Fruit fly (Drosophila melanogaster): Measurements from ENCODE around the gene CG43203.

Gene CG43203

DNA sequence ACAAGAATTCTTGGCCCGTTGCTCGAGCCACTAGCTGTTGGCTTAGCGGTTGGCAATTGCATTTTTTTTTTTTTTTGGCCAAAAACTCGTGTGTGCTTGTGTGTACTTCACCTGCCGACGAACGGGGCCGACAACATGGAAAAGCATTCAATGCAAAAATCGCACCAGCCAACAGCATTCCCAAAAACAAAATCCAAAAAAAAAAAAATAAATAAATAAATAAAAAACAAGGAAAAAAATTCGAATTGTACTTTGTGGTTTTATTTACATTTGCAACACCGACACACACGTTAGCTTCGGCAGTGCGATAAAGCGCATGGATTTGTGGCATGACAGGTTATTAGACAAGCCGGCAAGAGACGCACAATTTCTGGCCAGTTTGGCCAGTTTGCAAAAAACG, 40.7 kb upstream of the CG43203 start:
- TF ChIP-seq cnc (optimal IDR thresholded peaks at IDR 0.05) (no peak), Hr96 (GFP tag; optimal IDR thresholded peaks at IDR 0.05) (no peak), Mnt (GFP tag; optimal IDR thresholded peaks at IDR 0.05) (no peak), CG1620 (GFP tag; optimal IDR thresholded peaks at IDR 0.05) (no peak), CG33017 (tag; optimal IDR thresholded peaks at IDR 0.05) (no peak), CG11617 (GFP tag; optimal IDR thresholded peaks at IDR 0.05) (no peak), CG7101 (tag; optimal IDR thresholded peaks at IDR 0.05) (no peak), CG7045 (GFP tag; optimal IDR thresholded peaks at IDR 0.05) (no peak), CG5204 (GFP tag; optimal IDR thresholded peaks at IDR 0.05) (no peak), CG12768 (GFP tag; optimal IDR thresholded peaks at IDR 0.05) (no peak), ovo (GFP tag; optimal IDR thresholded peaks at IDR 0.05) (no peak), cic (GFP tag; optimal IDR thresholded peaks at IDR 0.05) (no peak), pad (GFP tag; optimal IDR thresholded peaks at IDR 0.05) (no peak), bab1 (GFP tag; optimal IDR thresholded peaks at IDR 0.05) (no peak), tj (GFP tag; optimal IDR thresholded peaks at IDR 0.05) (no peak)

DNA sequence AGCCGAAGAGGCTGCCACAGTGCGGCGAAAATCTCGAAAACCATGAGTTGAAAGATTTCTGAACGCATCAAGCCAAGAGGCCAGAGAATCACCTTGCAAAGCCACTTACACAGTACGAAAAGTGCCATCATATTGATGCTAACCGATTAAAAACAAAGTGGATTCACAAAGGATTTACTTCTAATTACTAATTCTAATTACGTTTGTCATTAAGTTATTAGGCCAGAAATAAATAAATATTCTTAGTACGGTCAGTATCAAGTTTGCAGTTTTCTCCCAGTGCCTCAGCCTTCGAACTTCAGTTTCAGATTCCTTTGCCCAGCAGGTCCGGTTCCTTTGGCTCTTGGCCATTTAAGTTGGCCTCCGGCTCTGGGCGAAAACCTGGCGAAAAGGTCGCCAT, 39.6 kb upstream of the CG43203 start:
- TF ChIP-seq Hr96 (GFP tag; optimal IDR thresholded peaks at IDR 0.05) (no peak), tj (GFP tag; optimal IDR thresholded peaks at IDR 0.05) (no peak), toe (GFP tag; optimal IDR thresholded peaks at IDR 0.05) (no peak), CG11617 (GFP tag; optimal IDR thresholded peaks at IDR 0.05) (no peak), CG7101 (tag; optimal IDR thresholded peaks at IDR 0.05) (no peak), CG14711 (tag; optimal IDR thresholded peaks at IDR 0.05) (no peak), CG12768 (GFP tag; optimal IDR thresholded peaks at IDR 0.05) (no peak), CG5204 (GFP tag; optimal IDR thresholded peaks at IDR 0.05) (no peak), CG33017 (tag; optimal IDR thresholded peaks at IDR 0.05) (no peak), ovo (GFP tag; optimal IDR thresholded peaks at IDR 0.05) (no peak), Clk (GFP tag; optimal IDR thresholded peaks at IDR 0.05) (no peak), cnc (optimal IDR thresholded peaks at IDR 0.05) (no peak), kay (GFP tag; ENCODE audit: borderline replicate concordance) (no peak), Crg-1 (GFP tag; optimal IDR thresholded peaks at IDR 0.05) (no peak), CG7045 (GFP tag; optimal IDR thresholded peaks at IDR 0.05) (no peak), CG1620 (GFP tag; optimal IDR thresholded peaks at IDR 0.05) (no peak), bab1 (GFP tag; optimal IDR thresholded peaks at IDR 0.05) (no peak), cic (GFP tag; optimal IDR thresholded peaks at IDR 0.05) (no peak), Mnt (GFP tag; optimal IDR thresholded peaks at IDR 0.05) (no peak), pad (GFP tag; optimal IDR thresholded peaks at IDR 0.05) (no peak)

- TF ChIP-seq kay (GFP tag; ENCODE audit: borderline replicate concordance) (no peak), CG11617 (GFP tag; optimal IDR thresholded peaks at IDR 0.05) (no peak), CG12768 (GFP tag; optimal IDR thresholded peaks at IDR 0.05) (no peak), ovo (GFP tag; optimal IDR thresholded peaks at IDR 0.05) (no peak), CG5204 (GFP tag; optimal IDR thresholded peaks at IDR 0.05) (no peak), Clk (GFP tag; optimal IDR thresholded peaks at IDR 0.05) (no peak), toe (GFP tag; optimal IDR thresholded peaks at IDR 0.05) (no peak), CG1620 (GFP tag; optimal IDR thresholded peaks at IDR 0.05) (no peak), CG7101 (tag; optimal IDR thresholded peaks at IDR 0.05) (no peak), Hr96 (GFP tag; optimal IDR thresholded peaks at IDR 0.05) (no peak), CG7045 (GFP tag; optimal IDR thresholded peaks at IDR 0.05) (no peak), CG14711 (tag; optimal IDR thresholded peaks at IDR 0.05) (no peak), CG33017 (tag; optimal IDR thresholded peaks at IDR 0.05) (no peak), cic (GFP tag; optimal IDR thresholded peaks at IDR 0.05) (no peak), pad (GFP tag; optimal IDR thresholded peaks at IDR 0.05) (no peak), bab1 (GFP tag; optimal IDR thresholded peaks at IDR 0.05) (no peak)
Measured at dm6 chr3R:19317184-19317747, 36.6 kb upstream of the CG43203 start.

DNA sequence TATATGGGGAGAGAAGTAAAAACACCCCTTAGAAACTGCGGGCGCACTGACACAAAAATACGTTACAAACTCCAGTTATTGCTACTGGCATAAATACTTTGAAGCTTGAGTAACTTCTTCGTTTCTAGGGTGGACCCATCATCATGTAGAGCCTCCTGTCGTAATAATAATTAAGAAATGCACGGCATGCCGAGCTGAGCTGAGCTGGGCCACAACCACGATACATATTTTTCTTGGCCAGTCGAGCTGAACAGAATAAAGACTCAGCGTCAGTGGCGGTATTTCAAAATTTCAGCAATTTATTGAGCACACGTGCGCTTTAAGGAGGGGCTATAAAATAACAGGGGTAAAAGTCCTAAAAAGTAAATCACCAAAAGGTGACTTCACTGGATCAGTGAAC, 35.4 kb upstream of the CG43203 start:
- TF ChIP-seq pad (GFP tag; optimal IDR thresholded peaks at IDR 0.05) (no peak), Clk (GFP tag; optimal IDR thresholded peaks at IDR 0.05) (no peak), CG1620 (GFP tag; optimal IDR thresholded peaks at IDR 0.05) (no peak), Crg-1 (GFP tag; optimal IDR thresholded peaks at IDR 0.05) (no peak), cic (GFP tag; optimal IDR thresholded peaks at IDR 0.05) (no peak)

- TF ChIP-seq Clk (GFP tag; optimal IDR thresholded peaks at IDR 0.05) = no peak
- no peak for TF ChIP-seq Mnt (GFP tag; optimal IDR thresholded peaks at IDR 0.05)
- TF ChIP-seq CG11617 (GFP tag; optimal IDR thresholded peaks at IDR 0.05) = no peak
- no peak for TF ChIP-seq cnc (optimal IDR thresholded peaks at IDR 0.05)
Measured at dm6 chr3R:19319433-19319832, 34.4 kb upstream of the CG43203 start.

- TF ChIP-seq bab1 (GFP tag; optimal IDR thresholded peaks at IDR 0.05) = peak; percentile 23
- TF ChIP-seq pad (GFP tag; optimal IDR thresholded peaks at IDR 0.05) = no peak
- no peak for TF ChIP-seq Crg-1 (GFP tag; optimal IDR thresholded peaks at IDR 0.05)
- TF ChIP-seq ovo (GFP tag; optimal IDR thresholded peaks at IDR 0.05) = peak; percentile 28
- no peak for TF ChIP-seq Clk (GFP tag; optimal IDR thresholded peaks at IDR 0.05)
- TF ChIP-seq tj (GFP tag; optimal IDR thresholded peaks at IDR 0.05) = peak; percentile 39
- no peak for TF ChIP-seq toe (GFP tag; optimal IDR thresholded peaks at IDR 0.05)
- TF ChIP-seq CG5204 (GFP tag; optimal IDR thresholded peaks at IDR 0.05) = no peak
- TF ChIP-seq CG14711 (tag; optimal IDR thresholded peaks at IDR 0.05) = no peak
- no peak for TF ChIP-seq cnc (optimal IDR thresholded peaks at IDR 0.05)
Measured at dm6 chr3R:19321457-19322172, 32.2 kb upstream of the CG43203 start.

All from whole organism, adult.